Worm (Caenorhabditis elegans) whole organism, L3 larva: ENCODE results near the gene rsp-4.
A peak's percentile ranks its signal among the peaks of the same experiment; 100 is the strongest.

Experiments
- ama-1 ChIP-seq: fragments of 150-350 bp; optimal IDR thresholded peaks from 2 replicates; lab custom pipeline; 2018
- ceh-82 ChIP-seq: fragments of 150-350 bp; optimal IDR thresholded peaks from 2 replicates; lab custom pipeline; 2014; ENCODE audit warnings: missing biosample characterization, missing genetic modification characterization
- egl-27 ChIP-seq: sonication (generic microtip); optimal IDR thresholded peaks from 4 replicates; lab custom pipeline; 2017; ENCODE audit warnings: missing biosample characterization, missing genetic modification reagents, missing genetic modification characterization
- elt-3 ChIP-seq, 3 experiments: fragments of 150-350 bp in 1 of 3; sonication (generic microtip) in 2 of 3; optimal IDR thresholded peaks; 2 replicates in 2 of 3; 4 replicates in 1 of 3; lab custom pipeline; 2014 to 2017; ENCODE audit warnings: missing biosample characterization in 3 of 3, missing genetic modification characterization in 3 of 3
- fos-1 ChIP-seq: fragments of 150-350 bp; optimal IDR thresholded peaks from 2 replicates; lab custom pipeline; 2014; ENCODE audit warnings: missing biosample characterization, missing genetic modification characterization
- lin-39 ChIP-seq: fragments of 150-350 bp; optimal IDR thresholded peaks from 2 replicates; lab custom pipeline; 2018; ENCODE audit warnings: missing biosample characterization, missing genetic modification reagents, missing genetic modification characterization
- mml-1 ChIP-seq: fragments of 150-350 bp; sonication (generic microtip); optimal IDR thresholded peaks from 3 replicates; lab custom pipeline; 2014; ENCODE audit warnings: missing biosample characterization, missing genetic modification characterization
- nhr-12 ChIP-seq: fragments of 150-350 bp; optimal IDR thresholded peaks from 2 replicates; lab custom pipeline; 2014; ENCODE audit warnings: missing biosample characterization, missing genetic modification characterization
- nhr-28 ChIP-seq: fragments of 150-350 bp; optimal IDR thresholded peaks from 2 replicates; lab custom pipeline; 2014; ENCODE audit warnings: missing biosample characterization, missing genetic modification characterization
- nhr-77 ChIP-seq: fragments of 150-350 bp; optimal IDR thresholded peaks from 2 replicates; lab custom pipeline; 2014; ENCODE audit warnings: missing biosample characterization, missing genetic modification characterization
- pha-4 ChIP-seq: fragments of 150-350 bp; optimal IDR thresholded peaks from 2 replicates; lab custom pipeline; 2014; ENCODE audit warnings: missing biosample characterization, missing genetic modification reagents, missing genetic modification characterization
- snpc-4 ChIP-seq: fragments of 150-350 bp; optimal IDR thresholded peaks from 2 replicates; lab custom pipeline; 2014; ENCODE audit warnings: missing biosample characterization, missing genetic modification characterization
- unc-62 ChIP-seq: fragments of 150-350 bp; sonication (generic microtip); optimal IDR thresholded peaks from 4 replicates; lab custom pipeline; 2014; ENCODE audit warnings: missing biosample characterization, missing genetic modification reagents, missing genetic modification characterization
- zag-1 ChIP-seq: fragments of 150-350 bp; optimal IDR thresholded peaks from 2 replicates; lab custom pipeline; 2014; ENCODE audit warnings: missing biosample characterization, missing genetic modification characterization

DNA sequence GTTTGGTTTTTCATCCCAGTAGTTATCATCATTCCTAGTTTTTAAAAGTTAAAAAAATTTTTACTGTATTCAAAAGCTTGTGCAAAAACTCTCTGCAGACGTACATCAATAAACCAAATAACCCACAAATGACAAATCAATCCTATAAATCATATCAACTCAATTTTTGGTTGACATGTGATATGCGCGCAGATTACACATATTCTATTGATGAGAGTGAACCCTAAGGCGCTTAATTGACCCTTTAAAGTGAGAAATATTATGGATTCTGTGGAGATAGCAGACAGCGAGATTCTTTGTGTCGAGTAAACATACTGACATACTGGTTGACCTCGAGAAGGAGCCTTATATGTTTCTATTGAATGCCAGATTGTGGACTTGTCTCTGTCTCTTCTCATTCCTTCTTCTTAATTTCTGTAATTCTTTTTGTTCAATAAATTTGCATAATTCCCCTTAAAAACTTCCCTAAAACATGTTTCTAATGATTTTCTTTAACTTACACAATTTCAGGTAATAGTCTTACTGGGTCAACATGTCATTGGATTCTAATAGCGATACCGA, 27.6 kb upstream of the rsp-4 start, which contains the start of gene EEED8.2:
- TF ChIP-seq lin-39 (tag; lab: Kevin White, UChicago) (no peak), nhr-28 (tag; lab: Kevin White, UChicago) (no peak), zag-1 (tag; lab: Kevin White, UChicago) (no peak), fos-1 (tag; lab: Kevin White, UChicago) (no peak), unc-62 (no peak), nhr-12 (no peak), ceh-82 (tag; lab: Kevin White, UChicago) (no peak), nhr-77 (tag; lab: Kevin White, UChicago) (no peak), snpc-4 (tag; lab: Kevin White, UChicago) (no peak), elt-3 (tag; optimal IDR thresholded peaks at IDR 0.05; lab: Kevin White, UChicago) (no peak), pha-4 (tag; lab: Kevin White, UChicago) (peak; percentile 26), mml-1 (tag; lab: Kevin White, UChicago) (no peak), ama-1 (lab: Kevin White, UChicago) (no peak), egl-27 (no peak)
